Worm (Caenorhabditis elegans) whole organism, midembryonic: ENCODE data around the gene mrps-31.

ENCODE experiments used
- cog-1 ChIP-seq: sonication (generic microtip); optimal IDR thresholded peaks from 2 replicates; lab custom pipeline; 2016; ENCODE audit warnings: missing genetic modification characterization, missing compliant biosample characterization
- flt-1 ChIP-seq: fragments of 200-800 bp; sonication (Bioruptor generic); IDR thresholded peaks from 2 replicates; pipeline ENCODE4 v1.3.6; 2022; ENCODE audit warnings: missing genetic modification characterization, missing compliant biosample characterization

DNA sequence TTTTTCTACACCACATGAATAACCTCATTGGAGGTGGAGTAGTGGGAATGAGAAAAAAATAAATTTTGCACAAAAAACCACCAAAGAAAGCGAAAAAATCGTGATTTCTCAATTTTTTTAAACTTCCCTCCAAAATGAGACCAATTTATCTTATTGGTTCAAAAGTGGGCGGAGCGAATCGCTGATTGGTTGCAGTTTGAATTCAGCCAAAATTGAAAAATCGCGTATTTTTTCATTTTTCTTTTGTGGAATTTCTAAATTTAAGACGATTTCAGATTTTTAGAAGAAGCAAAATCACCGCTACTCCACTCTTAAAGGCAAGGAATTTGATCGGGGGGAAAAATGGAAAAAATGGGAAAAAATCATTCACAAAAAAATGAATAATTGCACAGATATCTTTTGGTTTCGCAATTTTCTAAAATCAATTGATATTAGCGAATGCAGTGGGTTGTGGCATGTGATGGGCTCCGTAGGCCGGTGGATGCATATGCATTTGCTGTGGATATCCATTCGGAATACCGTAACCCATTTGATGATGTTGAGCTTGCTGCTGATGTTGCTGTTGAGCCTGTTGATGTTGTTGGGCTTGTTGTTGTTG, 17.2 kb downstream of the mrps-31 start:
- TF ChIP-seq cog-1 (tag; lab: Kevin White, UChicago) (no peak), flt-1 (GFP tag; lab: Robert Waterston, UW) (no peak)
